Fruit fly (Drosophila melanogaster): Measurements from ENCODE around the gene CG7573.

CG7573 gene

DNA sequence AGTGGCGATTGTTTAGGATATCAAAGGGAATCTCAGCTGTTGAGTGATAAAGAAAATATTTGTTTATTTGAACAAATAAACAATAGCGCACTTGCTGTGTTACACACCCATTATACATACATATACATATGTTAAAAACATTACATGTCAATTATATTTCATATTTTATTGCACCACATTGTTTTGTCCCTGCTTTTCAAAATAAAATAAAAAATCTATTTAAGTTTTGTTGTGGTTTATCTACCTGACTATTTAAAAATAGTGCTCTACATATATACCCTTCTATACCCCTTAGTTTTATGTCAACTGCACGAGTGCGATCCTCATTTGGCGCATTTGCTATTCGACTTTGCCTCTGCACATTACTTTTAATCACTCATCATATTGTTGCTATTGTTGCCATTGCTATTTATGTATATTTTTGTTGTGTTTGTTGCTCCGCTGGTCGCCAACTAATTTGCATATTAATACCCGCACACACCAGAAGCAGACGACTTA, 38.4 kb downstream of the CG7573 start (continued):
- peak; percentile 84 for TF ChIP-seq gcm (GFP tag; optimal IDR thresholded peaks at IDR 0.05)
- peak; percentile 61 for TF ChIP-seq CHES-1-like (GFP tag; optimal IDR thresholded peaks at IDR 0.05)
- peak; percentile 38 for TF ChIP-seq CG10565 (GFP tag; optimal IDR thresholded peaks at IDR 0.05)
- peak; percentile 77 for TF ChIP-seq HLH54F (GFP tag; optimal IDR thresholded peaks at IDR 0.05)
- TF ChIP-seq CG4424 (GFP tag; optimal IDR thresholded peaks at IDR 0.05): peak; percentile 94
- TF ChIP-seq lbe (GFP tag; optimal IDR thresholded peaks at IDR 0.05): no peak
- no peak for TF ChIP-seq bbx (GFP tag; IDR thresholded peaks at IDR 0.05; ENCODE audit: partially characterized antibody)
- peak; percentile 86 for TF ChIP-seq CG4820 (GFP tag; optimal IDR thresholded peaks at IDR 0.05)
- TF ChIP-seq Antp (GFP tag; optimal IDR thresholded peaks at IDR 0.05): peak; percentile 29
- TF ChIP-seq CG3847 (GFP tag; IDR thresholded peaks at IDR 0.05): peak; percentile 92
- peak; percentile 68 for TF ChIP-seq Nf-YB (GFP tag; optimal IDR thresholded peaks at IDR 0.05)
- no peak for TF ChIP-seq fd102C (GFP tag; optimal IDR thresholded peaks at IDR 0.05)
- peak; percentile 71 for TF ChIP-seq exex (tag; optimal IDR thresholded peaks at IDR 0.05)
- no peak for TF ChIP-seq sug (tag; optimal IDR thresholded peaks at IDR 0.05)
- TF ChIP-seq onecut (GFP tag; IDR thresholded peaks at IDR 0.05): 0 out of 2 replicates have a peak, but pooled peaks have one; percentile 45
- peak; percentile 96 for TF ChIP-seq tgo (GFP tag; IDR thresholded peaks at IDR 0.05)
- TF ChIP-seq ara (GFP tag; IDR thresholded peaks at IDR 0.05): peak; percentile 84
- TF ChIP-seq dpn (GFP tag; optimal IDR thresholded peaks at IDR 0.05): peak; percentile 79 to 89
- no peak for TF ChIP-seq Trl (optimal IDR thresholded peaks at IDR 0.05)
- TF ChIP-seq Trl (GFP tag; optimal IDR thresholded peaks at IDR 0.05): peak; percentile 67
- peak; percentile 14 for TF ChIP-seq MESR4 (GFP tag; optimal IDR thresholded peaks at IDR 0.05)
- peak; percentile 83 for TF ChIP-seq CG2889 (GFP tag; IDR thresholded peaks at IDR 0.05)
- TF ChIP-seq CG7928 (GFP tag; optimal IDR thresholded peaks at IDR 0.05): peak; percentile 52
- TF ChIP-seq CG1024 (GFP tag; IDR thresholded peaks at IDR 0.05): peak; percentile 49
- TF ChIP-seq CG32767 (GFP tag; IDR thresholded peaks at IDR 0.05): peak; percentile 90
- TF ChIP-seq hb (GFP tag; IDR thresholded peaks at IDR 0.05; ENCODE audit: partially characterized antibody): no peak
- peak; percentile 78; the same call in 1 of the 2 replicates for TF ChIP-seq sim (GFP tag; IDR thresholded peaks at IDR 0.05)
- TF ChIP-seq dmrt99B (tag; optimal IDR thresholded peaks at IDR 0.05): peak; percentile 97
- TF ChIP-seq CG17912 (GFP tag; optimal IDR thresholded peaks at IDR 0.05): no peak
- no peak for TF ChIP-seq bigmax (GFP tag; optimal IDR thresholded peaks at IDR 0.05)
- TF ChIP-seq shn (GFP tag; optimal IDR thresholded peaks at IDR 0.05): peak; percentile 70
- TF ChIP-seq CG13624 (GFP tag; optimal IDR thresholded peaks at IDR 0.05): peak; percentile 58
- TF ChIP-seq pum (GFP tag; optimal IDR thresholded peaks at IDR 0.05): peak; percentile 77
- peak; percentile 64 for TF ChIP-seq CG3065 (GFP tag; optimal IDR thresholded peaks at IDR 0.05)
- no peak for TF ChIP-seq nerfin-2 (GFP tag; IDR thresholded peaks at IDR 0.05; ENCODE audit: partially characterized antibody)
- TF ChIP-seq cas (GFP tag; IDR thresholded peaks at IDR 0.05): peak; percentile 41; the same call in 1 of the 2 replicates
- TF ChIP-seq CG2129 (GFP tag; IDR thresholded peaks at IDR 0.05; ENCODE audit: partially characterized antibody): no peak
- no peak for TF ChIP-seq cad (GFP tag; optimal IDR thresholded peaks at IDR 0.05)
- peak; percentile 19 for TF ChIP-seq en (GFP tag; optimal IDR thresholded peaks at IDR 0.05)
- peak; percentile 85 for TF ChIP-seq CG2202 (tag; optimal IDR thresholded peaks at IDR 0.05)
- TF ChIP-seq CG11723 (GFP tag; optimal IDR thresholded peaks at IDR 0.05): peak; percentile 71
- TF ChIP-seq Atf3 (GFP tag; optimal IDR thresholded peaks at IDR 0.05): peak; percentile 32
- peak; percentile 93 for TF ChIP-seq ind (GFP tag; optimal IDR thresholded peaks at IDR 0.05)
- peak; percentile 74 for TF ChIP-seq CG8944 (GFP tag; optimal IDR thresholded peaks at IDR 0.05)
- TF ChIP-seq E2f2 (GFP tag; IDR thresholded peaks at IDR 0.05): peak; percentile 75
- peak; percentile 41 for TF ChIP-seq CG3838 (GFP tag; optimal IDR thresholded peaks at IDR 0.05)
- no peak for TF ChIP-seq CG8478 (optimal IDR thresholded peaks at IDR 0.05)
- TF ChIP-seq her (GFP tag; optimal IDR thresholded peaks at IDR 0.05): no peak
- peak; percentile 50; the same call in 1 of the 2 replicates for TF ChIP-seq NFAT (GFP tag; IDR thresholded peaks at IDR 0.05)
- peak; percentile 36 for TF ChIP-seq Deaf1 (tag; optimal IDR thresholded peaks at IDR 0.05)
- TF ChIP-seq gcm2 (GFP tag; optimal IDR thresholded peaks at IDR 0.05): peak; percentile 64
- peak; percentile 61 for TF ChIP-seq CG11398 (GFP tag; optimal IDR thresholded peaks at IDR 0.05)

All from whole organism, embryonic.